Worm (Caenorhabditis elegans): ENCODE measurements around the gene sru-4.

The sru-4 gene

ce11 chrIV:9537500-9537899 lies 39.3 kb downstream of the sru-4 start (continued):
- TF ChIP-seq nhr-77 (tag; optimal IDR thresholded peaks at IDR 0.05) (no peak), php-3 (GFP tag; IDR thresholded peaks at IDR 0.05) (peak; percentile 60), tag-97 (GFP tag; IDR thresholded peaks at IDR 0.05) (no peak), cey-2 (tag; optimal IDR thresholded peaks at IDR 0.05; ENCODE audit: borderline replicate concordance, insufficient read depth) (no peak), nhr-28 (tag; optimal IDR thresholded peaks at IDR 0.05) (peak; percentile 25), ceh-82 (tag; optimal IDR thresholded peaks at IDR 0.05) (no peak), pqm-1 (tag; optimal IDR thresholded peaks at IDR 0.05) (peak; percentile 77), egl-43 (GFP tag; IDR thresholded peaks at IDR 0.05) (no peak), ceh-28 (tag; optimal IDR thresholded peaks at IDR 0.05) (no peak), dmd-6 (GFP tag; IDR thresholded peaks at IDR 0.05) (peak; percentile 76), T20F7.1 (GFP tag; optimal IDR thresholded peaks at IDR 0.05) (peak; percentile 21), aha-1 (tag) (no peak), aly-2 (tag; optimal IDR thresholded peaks at IDR 0.05) (no peak), ceh-44 (GFP tag; IDR thresholded peaks at IDR 0.05) (no peak), F26F4.8 (GFP tag; conservative IDR thresholded peaks at IDR 0.05) (no peak)

ce11 chrIV:9538214-9538613 lies 40.0 kb downstream of the sru-4 start:
- TF ChIP-seq ceh-20 (GFP tag; IDR thresholded peaks at IDR 0.05), result peak; percentile 67; the same call in 1 of the 2 replicates
- TF ChIP-seq madf-5 (GFP tag; IDR thresholded peaks at IDR 0.05), result no peak
- TF ChIP-seq ceh-62 (tag; optimal IDR thresholded peaks at IDR 0.05), result no peak
- TF ChIP-seq lsy-2 (tag; optimal IDR thresholded peaks at IDR 0.05), result no peak
- TF ChIP-seq ztf-7 (tag; optimal IDR thresholded peaks at IDR 0.05), result no peak
- no peak for TF ChIP-seq dmd-8 (GFP tag; IDR thresholded peaks at IDR 0.05)
- no peak for TF ChIP-seq snpc-4 (tag; optimal IDR thresholded peaks at IDR 0.05)
- peak; percentile 86 for TF ChIP-seq tra-1 (GFP tag; IDR thresholded peaks at IDR 0.05)
- no peak for TF ChIP-seq gei-8 (GFP tag; optimal IDR thresholded peaks at IDR 0.05)
- TF ChIP-seq lin-1 (GFP tag; IDR thresholded peaks at IDR 0.05), result no peak
- TF ChIP-seq hmg-1.1 (GFP tag; IDR thresholded peaks at IDR 0.05), result no peak
- no peak for TF ChIP-seq madf-9 (GFP tag; conservative IDR thresholded peaks at IDR 0.05)
- no peak for TF ChIP-seq ceh-32 (tag; optimal IDR thresholded peaks at IDR 0.05; ENCODE audit: poor library complexity)
- no peak for TF ChIP-seq T20F7.1 (GFP tag; optimal IDR thresholded peaks at IDR 0.05)
- TF ChIP-seq ZK337.2 (GFP tag; IDR thresholded peaks at IDR 0.05), result no peak
- peak; percentile 16 for TF ChIP-seq hlh-30 (tag; optimal IDR thresholded peaks at IDR 0.05; ENCODE audit: insufficient read depth)
- no peak for TF ChIP-seq mes-2 (tag; optimal IDR thresholded peaks at IDR 0.05; ENCODE audit: poor library complexity, severe bottlenecking)
- no peak for TF ChIP-seq lin-38 (GFP tag; IDR thresholded peaks at IDR 0.05)
- TF ChIP-seq unc-62 (GFP tag; optimal IDR thresholded peaks at IDR 0.05 in 1 of 2), result peak in 1 of 2 experiments; percentile 95
- no peak for TF ChIP-seq unc-62 (tag; optimal IDR thresholded peaks at IDR 0.05)
- TF ChIP-seq daf-19 (GFP tag; conservative IDR thresholded peaks at IDR 0.05), result no peak
- TF ChIP-seq tag-97 (GFP tag; IDR thresholded peaks at IDR 0.05), result no peak
- TF ChIP-seq nhr-76 (tag; optimal IDR thresholded peaks at IDR 0.05), result no peak
- TF ChIP-seq nhr-6 (tag; optimal IDR thresholded peaks at IDR 0.05), result no peak
- peak; percentile 40 for TF ChIP-seq hlh-11 (tag; optimal IDR thresholded peaks at IDR 0.05)
- no peak for TF ChIP-seq F44E2.7 (GFP tag; IDR thresholded peaks at IDR 0.05)
- TF ChIP-seq php-3 (GFP tag; IDR thresholded peaks at IDR 0.05), result no peak
- TF ChIP-seq aly-2 (tag; optimal IDR thresholded peaks at IDR 0.05), result no peak
- TF ChIP-seq zfp-3 (GFP tag; conservative IDR thresholded peaks at IDR 0.05), result no peak
- no peak for TF ChIP-seq F49E8.2 (tag; optimal IDR thresholded peaks at IDR 0.05; ENCODE audit: borderline replicate concordance)
- peak in 1 of 2 experiments; percentile 81 for TF ChIP-seq daf-16 (GFP tag; optimal IDR thresholded peaks at IDR 0.05)
- no peak for TF ChIP-seq daf-16 (tag; optimal IDR thresholded peaks at IDR 0.05)
- no peak for TF ChIP-seq nhr-11 (tag; optimal IDR thresholded peaks at IDR 0.05)
- no peak for TF ChIP-seq daf-12 (tag; optimal IDR thresholded peaks at IDR 0.05)
- TF ChIP-seq lin-29 (GFP tag; IDR thresholded peaks at IDR 0.05), result no peak
- no peak for TF ChIP-seq zip-2 (tag; optimal IDR thresholded peaks at IDR 0.05)
- peak; percentile 84 for TF ChIP-seq dmd-6 (GFP tag; IDR thresholded peaks at IDR 0.05)
- no peak for TF ChIP-seq lin-39 (tag; optimal IDR thresholded peaks at IDR 0.05)
- no peak for TF ChIP-seq nhr-48 (tag; optimal IDR thresholded peaks at IDR 0.05)

Measured in whole organism, L4 larva.